Worm (Caenorhabditis elegans) whole organism, midembryonic: ENCODE results near the gene parn-1.

Source experiments
- T22C8.4 ChIP-seq: fragments of 200-800 bp; sonication (Bioruptor generic); IDR thresholded peaks from 2 replicates; pipeline ENCODE4 v1.3.6; 2022; ENCODE audit warnings: missing genetic modification characterization, missing compliant biosample characterization
- cog-1 ChIP-seq: sonication (generic microtip); optimal IDR thresholded peaks from 2 replicates; lab custom pipeline; 2016; ENCODE audit warnings: missing genetic modification characterization, missing compliant biosample characterization
- med-1 ChIP-seq: sonication (generic microtip); optimal IDR thresholded peaks from 2 replicates; lab custom pipeline; 2017; ENCODE audit warnings: missing genetic modification characterization, mild to moderate bottlenecking, missing compliant biosample characterization, antibody characterized with exemption, missing genetic modification reagents; ENCODE audit not compliant: insufficient read depth
- ref-1 ChIP-seq: fragments of 200-800 bp; sonication (Bioruptor generic); conservative IDR thresholded peaks from 2 replicates; pipeline ENCODE4 v1.3.6; 2022; ENCODE audit warnings: missing genetic modification reagents, missing genetic modification characterization, missing compliant biosample characterization
- tab-1 ChIP-seq: fragments of 200-800 bp; sonication (Bioruptor generic); IDR thresholded peaks from 2 replicates; pipeline ENCODE4 v1.3.6; 2022; ENCODE audit warnings: missing genetic modification characterization, missing compliant biosample characterization
- ztf-23 ChIP-seq: fragments of 200-800 bp; sonication (Bioruptor generic); IDR thresholded peaks from 2 replicates; pipeline ENCODE4 v1.3.6; 2022; ENCODE audit warnings: missing genetic modification reagents, missing genetic modification characterization, missing compliant biosample characterization
- ztf-29 ChIP-seq: fragments of 200-800 bp; sonication (Bioruptor generic); IDR thresholded peaks from 2 replicates; pipeline ENCODE4 v1.3.6; 2022; ENCODE audit warnings: missing genetic modification reagents, missing genetic modification characterization, missing compliant biosample characterization

ce11 chrV:12695155-12695554 lies at the start of gene parn-1:
- TF ChIP-seq ztf-23 (GFP tag; lab: Robert Waterston, UW) (no peak), tab-1 (GFP tag; lab: Robert Waterston, UW) (no peak), T22C8.4 (GFP tag; lab: Robert Waterston, UW) (no peak), ref-1 (no peak), cog-1 (tag; lab: Kevin White, UChicago) (no peak), med-1 (GFP tag; lab: Kevin White, UChicago) (no peak), ztf-29 (GFP tag; lab: Robert Waterston, UW) (no peak)
